Worm (Caenorhabditis elegans) whole organism, mixed stage, embryonic: ENCODE measurements around the gene fipr-14.

ENCODE experiments used
- elt-3 ChIP-seq: fragments of 150-350 bp; optimal IDR thresholded peaks from 2 replicates; lab custom pipeline; 2014; ENCODE audit warnings: missing biosample characterization, missing genetic modification characterization
- flh-1 ChIP-seq: fragments of 200-800 bp; sonication (Bioruptor generic); optimal IDR thresholded peaks from 2 replicates; lab custom pipeline; 2018; ENCODE audit warnings: mild to moderate bottlenecking, missing genetic modification characterization, moderate library complexity, missing compliant biosample characterization
- nhr-12 ChIP-seq: fragments of 150-350 bp; optimal IDR thresholded peaks from 2 replicates; lab custom pipeline; 2014; ENCODE audit warnings: missing biosample characterization, missing genetic modification characterization
- nhr-237 ChIP-seq: fragments of 150-350 bp; optimal IDR thresholded peaks from 2 replicates; lab custom pipeline; 2014; ENCODE audit warnings: missing biosample characterization, missing genetic modification characterization
- snpc-4 ChIP-seq: fragments of 150-350 bp; optimal IDR thresholded peaks from 2 replicates; lab custom pipeline; 2014; ENCODE audit warnings: missing biosample characterization, missing genetic modification characterization
- sptf-1 ChIP-seq: sonication (generic microtip); optimal IDR thresholded peaks from 2 replicates; lab custom pipeline; 2017; ENCODE audit warnings: mild to moderate bottlenecking, missing genetic modification characterization, moderate library complexity, missing compliant biosample characterization
- tbx-8 ChIP-seq: fragments of 200-800 bp; sonication (Bioruptor generic); optimal IDR thresholded peaks from 2 replicates; lab custom pipeline; 2018; ENCODE audit warnings: mild to moderate bottlenecking, missing genetic modification characterization, moderate library complexity, missing compliant biosample characterization
- unc-120 ChIP-seq: sonication (generic microtip); optimal IDR thresholded peaks from 2 replicates; lab custom pipeline; 2017; ENCODE audit warnings: missing genetic modification characterization, missing compliant biosample characterization; ENCODE audit not compliant: poor library complexity, severe bottlenecking
- unc-62 ChIP-seq: fragments of 150-350 bp; optimal IDR thresholded peaks from 2 replicates; lab custom pipeline; 2014; ENCODE audit warnings: missing biosample characterization, missing genetic modification reagents, missing genetic modification characterization
- ztf-11 ChIP-seq: fragments of 150-350 bp; optimal IDR thresholded peaks from 2 replicates; lab custom pipeline; 2014; ENCODE audit warnings: missing biosample characterization, missing genetic modification characterization

DNA sequence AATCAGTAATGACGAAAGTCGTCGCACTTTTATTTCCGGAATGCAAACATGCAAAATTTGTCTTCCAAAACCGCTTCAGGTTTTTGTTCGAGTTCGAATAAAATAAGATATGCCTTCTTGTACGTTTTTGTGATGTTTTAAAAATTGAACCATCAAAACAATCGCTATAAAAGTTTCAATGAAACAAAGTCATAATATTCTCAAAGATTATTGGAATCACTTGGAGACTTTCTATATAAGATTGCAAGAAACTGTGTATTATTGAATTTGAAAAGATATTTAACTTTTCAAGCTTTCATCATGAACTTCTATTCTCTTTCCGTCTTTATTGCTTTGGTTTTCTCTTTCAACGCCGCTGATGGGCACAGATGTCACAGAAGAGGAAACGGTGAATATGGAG, at the start of gene fipr-14:
- no peak for TF ChIP-seq elt-3 (tag; lab: Kevin White, UChicago)
- TF ChIP-seq ztf-11 (tag; lab: Kevin White, UChicago) = no peak
- TF ChIP-seq unc-62 (GFP tag; lab: Kevin White, UChicago) = no peak
- no peak for TF ChIP-seq nhr-237 (tag; lab: Kevin White, UChicago)
- no peak for TF ChIP-seq snpc-4 (tag; lab: Kevin White, UChicago)
- TF ChIP-seq unc-120 (tag; lab: Kevin White, UChicago) = no peak
- no peak for TF ChIP-seq tbx-8 (GFP tag; lab: Kevin White, UChicago)
- no peak for TF ChIP-seq sptf-1 (tag; lab: Kevin White, UChicago)
- no peak for TF ChIP-seq nhr-12 (tag; lab: Kevin White, UChicago)
- no peak for TF ChIP-seq flh-1
